Worm (Caenorhabditis elegans): Measurements from ENCODE around the gene R03G8.3.
"Not testable (repeated sequence)": the region's sequence is repeated elsewhere in the genome, so short reads cannot be mapped to it uniquely, and the experiment has no call there.

DNA sequence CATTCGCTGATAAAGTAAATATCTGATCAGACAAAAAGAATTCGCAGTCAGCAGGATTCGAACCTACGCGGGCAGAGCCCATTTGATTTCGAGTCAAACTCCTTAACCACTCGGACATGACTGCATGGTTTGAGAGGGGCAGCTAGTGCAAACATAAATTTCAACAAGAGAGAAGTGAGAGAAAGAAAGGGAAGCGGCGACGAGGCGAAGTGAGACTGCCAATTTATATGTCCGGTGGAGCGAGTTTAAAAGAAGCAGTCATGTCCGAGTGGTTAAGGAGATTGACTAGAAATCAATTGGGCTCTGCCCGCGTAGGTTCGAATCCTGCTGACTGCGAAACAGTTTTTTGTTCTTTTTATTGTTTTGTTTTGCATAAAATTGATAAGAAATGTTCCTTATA, 44.4 kb upstream of the R03G8.3 start:
- TF ChIP-seq unc-62 (GFP tag; optimal IDR thresholded peaks at IDR 0.05); elt-1 (tag; optimal IDR thresholded peaks at IDR 0.05); nhr-237 (tag; optimal IDR thresholded peaks at IDR 0.05); aly-2 (tag; optimal IDR thresholded peaks at IDR 0.05); ZK546.5 (tag; optimal IDR thresholded peaks at IDR 0.05); alr-1 (tag; optimal IDR thresholded peaks at IDR 0.05): not testable (repeated sequence)
- TF ChIP-seq egl-27 (tag; optimal IDR thresholded peaks at IDR 0.05) (peak; percentile 81), F13H6.1 (tag; optimal IDR thresholded peaks at IDR 0.05) (peak; percentile 84), nhr-11 (tag; optimal IDR thresholded peaks at IDR 0.05) (peak; percentile 67), skn-1 (tag; optimal IDR thresholded peaks at IDR 0.05) (peak; percentile 42), nhr-77 (tag; optimal IDR thresholded peaks at IDR 0.05) (peak; percentile 37)
